ENCODE assay signal across 4 fruit fly cellular contexts in the genomic region with DNA sequence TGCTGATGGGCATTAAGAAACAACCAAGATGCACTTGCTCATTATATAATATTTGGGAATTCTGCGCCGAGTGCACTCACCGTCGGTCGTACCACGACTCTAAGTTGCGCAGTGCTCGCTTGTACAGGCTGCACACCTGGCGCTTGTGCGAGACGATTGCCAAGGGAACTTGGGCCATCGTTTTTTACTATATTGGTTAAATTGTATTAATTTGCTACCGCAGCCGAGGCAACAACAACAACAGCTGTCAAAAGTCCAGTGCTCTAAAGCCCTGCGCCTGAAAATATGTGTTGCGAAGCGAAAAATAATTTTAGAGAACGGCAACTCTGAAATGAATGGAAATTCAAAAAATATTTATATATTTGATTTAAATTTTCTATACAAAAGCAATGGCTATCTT.
TF ChIP-seq lines count a peak whose summit lies in the region.

A gene (minus strand): TSS at position 349 of the 400 bp plus-strand sequence.

TF ChIP-seq in whole organism, adult, 20 proteins besides CTCF, POLR2A, EP300 and RAD21 (continued from another document):
- TF ChIP-seq Crg-1 (GFP tag; optimal IDR thresholded peaks at IDR 0.05; lab: Kevin White, UChicago) (peak; percentile 91), Clk (GFP tag; optimal IDR thresholded peaks at IDR 0.05; lab: Kevin White, UChicago) (no peak), CG1620 (GFP tag; optimal IDR thresholded peaks at IDR 0.05; lab: Kevin White, UChicago) (peak; percentile 90)

TF ChIP-seq in whole organism, embryonic, 481 proteins besides CTCF, POLR2A, EP300 and RAD21 (continued from another document and continues in another):
- TF ChIP-seq tio (GFP tag; optimal IDR thresholded peaks at IDR 0.05; lab: Kevin White, UChicago) = no peak
- TF ChIP-seq slp2 (GFP tag; optimal IDR thresholded peaks at IDR 0.05; lab: Kevin White, UChicago) = no peak
- peak; percentile 69 for TF ChIP-seq slbo (GFP tag; IDR thresholded peaks at IDR 0.05; lab: Robert Waterston, UW)
- TF ChIP-seq CG3726 (GFP tag; IDR thresholded peaks at IDR 0.05; lab: Robert Waterston, UW) = no peak
- TF ChIP-seq nom (GFP tag; optimal IDR thresholded peaks at IDR 0.05; lab: Kevin White, UChicago) = peak; percentile 37
- no peak for TF ChIP-seq NC2α (GFP tag; optimal IDR thresholded peaks at IDR 0.05; lab: Kevin White, UChicago)
- no peak for TF ChIP-seq CG4854 (GFP tag; optimal IDR thresholded peaks at IDR 0.05; lab: Kevin White, UChicago)
- no peak for TF ChIP-seq p53 (GFP tag; optimal IDR thresholded peaks at IDR 0.05; lab: Kevin White, UChicago)
- peak; percentile 30; the same call in 1 of the 2 replicates for TF ChIP-seq amos (GFP tag; IDR thresholded peaks at IDR 0.05; lab: Robert Waterston, UW; ENCODE audit: partially characterized antibody)
- peak; percentile 71 for TF ChIP-seq Bgb (GFP tag; IDR thresholded peaks at IDR 0.05; lab: Robert Waterston, UW; ENCODE audit: partially characterized antibody)
- TF ChIP-seq CG10147 (GFP tag; optimal IDR thresholded peaks at IDR 0.05; lab: Kevin White, UChicago) = peak; percentile 17
- TF ChIP-seq CG10654 (GFP tag; optimal IDR thresholded peaks at IDR 0.05; lab: Kevin White, UChicago) = peak; percentile 31
- TF ChIP-seq Eip74EF (GFP tag; optimal IDR thresholded peaks at IDR 0.05; lab: Kevin White, UChicago) = no peak
- peak; percentile 52; the same call in 1 of the 3 replicates for TF ChIP-seq CG34224 (GFP tag; IDR thresholded peaks at IDR 0.05; lab: Robert Waterston, UW; ENCODE audit: partially characterized antibody)
- no peak for TF ChIP-seq esg (GFP tag; conservative IDR thresholded peaks at IDR 0.05; lab: Robert Waterston, UW)
- no peak for TF ChIP-seq wek (GFP tag; optimal IDR thresholded peaks at IDR 0.05; lab: Kevin White, UChicago)
- TF ChIP-seq cwo (GFP tag; optimal IDR thresholded peaks at IDR 0.05; lab: Kevin White, UChicago) = no peak
- TF ChIP-seq ara (GFP tag; IDR thresholded peaks at IDR 0.05; lab: Robert Waterston, UW) = peak; percentile 35; the same call in 1 of the 2 replicates
- no peak for TF ChIP-seq ro (GFP tag; IDR thresholded peaks at IDR 0.05; lab: Robert Waterston, UW)
- no peak for TF ChIP-seq dan (GFP tag; IDR thresholded peaks at IDR 0.05; lab: Robert Waterston, UW)
- TF ChIP-seq CG8359 (GFP tag; optimal IDR thresholded peaks at IDR 0.05; lab: Kevin White, UChicago; ENCODE audit: borderline replicate concordance) = no peak
- TF ChIP-seq lola (GFP tag; optimal IDR thresholded peaks at IDR 0.05; lab: Kevin White, UChicago) = no peak
- TF ChIP-seq tgo (GFP tag; IDR thresholded peaks at IDR 0.05; lab: Robert Waterston, UW) = no peak
- TF ChIP-seq sug (tag; optimal IDR thresholded peaks at IDR 0.05; lab: Kevin White, UChicago) = peak; percentile 53
- TF ChIP-seq CG9609 (GFP tag; optimal IDR thresholded peaks at IDR 0.05; lab: Kevin White, UChicago) = no peak
- TF ChIP-seq CG8765 (GFP tag; IDR thresholded peaks at IDR 0.05; lab: Robert Waterston, UW) = no peak
- peak; percentile 35 for TF ChIP-seq Rx (GFP tag; IDR thresholded peaks at IDR 0.05; lab: Robert Waterston, UW)
- TF ChIP-seq Dfd (GFP tag; optimal IDR thresholded peaks at IDR 0.05; lab: Kevin White, UChicago) = no peak
- TF ChIP-seq CG2116 (GFP tag; optimal IDR thresholded peaks at IDR 0.05; lab: Kevin White, UChicago) = peak; percentile 3
- no peak for TF ChIP-seq stc (GFP tag; IDR thresholded peaks at IDR 0.05; lab: Robert Waterston, UW)
- no peak for TF ChIP-seq Tbp (GFP tag; optimal IDR thresholded peaks at IDR 0.05; lab: Kevin White, UChicago)
- no peak for TF ChIP-seq tll (GFP tag; optimal IDR thresholded peaks at IDR 0.05; lab: Kevin White, UChicago)
- TF ChIP-seq Sox102F (GFP tag; optimal IDR thresholded peaks at IDR 0.05; lab: Kevin White, UChicago) = no peak
- no peak for TF ChIP-seq sens-2 (GFP tag; IDR thresholded peaks at IDR 0.05; lab: Robert Waterston, UW)
- no peak for TF ChIP-seq Awh (GFP tag; IDR thresholded peaks at IDR 0.05; lab: Robert Waterston, UW)
- TF ChIP-seq onecut (GFP tag; IDR thresholded peaks at IDR 0.05; lab: Robert Waterston, UW) = no peak
- TF ChIP-seq MESR4 (GFP tag; optimal IDR thresholded peaks at IDR 0.05; lab: Kevin White, UChicago) = peak; percentile 90
- no peak for TF ChIP-seq sim (GFP tag; IDR thresholded peaks at IDR 0.05; lab: Robert Waterston, UW)
- TF ChIP-seq Hr3 (GFP tag; optimal IDR thresholded peaks at IDR 0.05; lab: Kevin White, UChicago) = peak; percentile 3
- TF ChIP-seq CG11093 (GFP tag; IDR thresholded peaks at IDR 0.05; lab: Robert Waterston, UW) = no peak
- TF ChIP-seq Hr78 (GFP tag; optimal IDR thresholded peaks at IDR 0.05; lab: Kevin White, UChicago) = no peak
- TF ChIP-seq tup (GFP tag; optimal IDR thresholded peaks at IDR 0.05; lab: Kevin White, UChicago) = peak; percentile 5

TF ChIP-seq in whole organism, prepupa, 60 proteins besides CTCF, POLR2A, EP300 and RAD21 (continued from another document):
- TF ChIP-seq topi (GFP tag; optimal IDR thresholded peaks at IDR 0.05; lab: Kevin White, UChicago) (peak; percentile 51), Smox (GFP tag; optimal IDR thresholded peaks at IDR 0.05; lab: Kevin White, UChicago) (peak; percentile 24), CG6163 (GFP tag; IDR thresholded peaks at IDR 0.05; lab: Robert Waterston, UW) (no peak), dac (GFP tag; optimal IDR thresholded peaks at IDR 0.05; lab: Kevin White, UChicago) (no peak), Hr4 (GFP tag; optimal IDR thresholded peaks at IDR 0.05; lab: Kevin White, UChicago) (peak; percentile 0), Hr39 (GFP tag; optimal IDR thresholded peaks at IDR 0.05; lab: Kevin White, UChicago) (peak; percentile 18), CG8632 (GFP tag; optimal IDR thresholded peaks at IDR 0.05; lab: Kevin White, UChicago) (no peak), esn (GFP tag; optimal IDR thresholded peaks at IDR 0.05; lab: Kevin White, UChicago) (peak; percentile 58), CG7368 (GFP tag; optimal IDR thresholded peaks at IDR 0.05; lab: Kevin White, UChicago) (no peak), Hr38 (GFP tag; optimal IDR thresholded peaks at IDR 0.05; lab: Kevin White, UChicago) (no peak), spab (GFP tag; optimal IDR thresholded peaks at IDR 0.05; lab: Kevin White, UChicago) (no peak), Sox14 (GFP tag; optimal IDR thresholded peaks at IDR 0.05; lab: Kevin White, UChicago) (peak; percentile 52), CG6276 (GFP tag; optimal IDR thresholded peaks at IDR 0.05; lab: Kevin White, UChicago) (no peak), eg (GFP tag; IDR thresholded peaks at IDR 0.05; lab: Robert Waterston, UW) (no peak), CG16779 (tag; optimal IDR thresholded peaks at IDR 0.05; lab: Kevin White, UChicago) (no peak), Blimp-1 (GFP tag; optimal IDR thresholded peaks at IDR 0.05; lab: Kevin White, UChicago) (no peak), Eip78C (GFP tag; lab: Kevin White, UChicago) (peak; percentile 79), net (GFP tag; optimal IDR thresholded peaks at IDR 0.05; lab: Kevin White, UChicago) (no peak), Gug (GFP tag; IDR thresholded peaks at IDR 0.05; lab: Robert Waterston, UW) (no peak), CG11902 (GFP tag; optimal IDR thresholded peaks at IDR 0.05; lab: Kevin White, UChicago) (no peak), CG6854 (GFP tag; optimal IDR thresholded peaks at IDR 0.05; lab: Kevin White, UChicago) (no peak), CG3032 (tag; optimal IDR thresholded peaks at IDR 0.05; lab: Kevin White, UChicago) (peak; percentile 25), lz (GFP tag; optimal IDR thresholded peaks at IDR 0.05; lab: Kevin White, UChicago) (peak; percentile 35), CG11294 (GFP tag; IDR thresholded peaks at IDR 0.05; lab: Robert Waterston, UW) (no peak), Ets21C (GFP tag; optimal IDR thresholded peaks at IDR 0.05; lab: Kevin White, UChicago) (peak; percentile 15), fd85E (GFP tag; optimal IDR thresholded peaks at IDR 0.05; lab: Kevin White, UChicago) (no peak), Eip75B (GFP tag; optimal IDR thresholded peaks at IDR 0.05; lab: Kevin White, UChicago) (peak; percentile 25), vri (GFP tag; optimal IDR thresholded peaks at IDR 0.05; lab: Kevin White, UChicago) (peak; percentile 75), dsx (GFP tag; optimal IDR thresholded peaks at IDR 0.05; lab: Kevin White, UChicago; ENCODE audit: poor library complexity, severe bottlenecking) (peak; percentile 77), ss (GFP tag; optimal IDR thresholded peaks at IDR 0.05; lab: Kevin White, UChicago) (peak in 1 of 2 experiments; percentile 9), Ets96B (tag; optimal IDR thresholded peaks at IDR 0.05; lab: Kevin White, UChicago) (no peak), fkh (GFP tag; optimal IDR thresholded peaks at IDR 0.05; lab: Kevin White, UChicago) (no peak), salr (GFP tag; optimal IDR thresholded peaks at IDR 0.05; lab: Kevin White, UChicago) (no peak), fd59A (GFP tag; optimal IDR thresholded peaks at IDR 0.05; lab: Kevin White, UChicago) (no peak), CG10631 (GFP tag; optimal IDR thresholded peaks at IDR 0.05; lab: Kevin White, UChicago) (peak; percentile 12), CG6792 (GFP tag; optimal IDR thresholded peaks at IDR 0.05; lab: Kevin White, UChicago) (no peak), cyc (GFP tag; optimal IDR thresholded peaks at IDR 0.05; lab: Kevin White, UChicago) (peak; percentile 49), svp (GFP tag; lab: Kevin White, UChicago) (peak; percentile 44), CG1621 (tag; optimal IDR thresholded peaks at IDR 0.05; lab: Kevin White, UChicago) (no peak), CG34406 (GFP tag; optimal IDR thresholded peaks at IDR 0.05; lab: Kevin White, UChicago) (no peak), Met (GFP tag; optimal IDR thresholded peaks at IDR 0.05; lab: Kevin White, UChicago) (peak; percentile 54)

TF ChIP-seq in whole organism, wandering third instar larva, 38 proteins besides CTCF, POLR2A, EP300 and RAD21 (continued from another document):
- TF ChIP-seq Dfd (GFP tag; optimal IDR thresholded peaks at IDR 0.05; lab: Kevin White, UChicago) = no peak
- no peak for TF ChIP-seq CG32264 (GFP tag; optimal IDR thresholded peaks at IDR 0.05; lab: Kevin White, UChicago)
- TF ChIP-seq woc (GFP tag; optimal IDR thresholded peaks at IDR 0.05; lab: Kevin White, UChicago) = peak; percentile 19
- no peak for TF ChIP-seq usp (GFP tag; optimal IDR thresholded peaks at IDR 0.05; lab: Kevin White, UChicago)
- no peak for TF ChIP-seq Mio (GFP tag; optimal IDR thresholded peaks at IDR 0.05; lab: Kevin White, UChicago)
- TF ChIP-seq dl (GFP tag; optimal IDR thresholded peaks at IDR 0.05; lab: Kevin White, UChicago; ENCODE audit: insufficient read depth in 1 of 2, partially characterized antibody in 2 of 2) = no peak
- TF ChIP-seq OdsH (GFP tag; optimal IDR thresholded peaks at IDR 0.05; lab: Kevin White, UChicago) = peak; percentile 28
- peak; percentile 40 for TF ChIP-seq br (GFP tag; optimal IDR thresholded peaks at IDR 0.05; lab: Kevin White, UChicago)
- TF ChIP-seq HLH106 (tag; optimal IDR thresholded peaks at IDR 0.05; lab: Kevin White, UChicago) = peak; percentile 46
